Worm (Caenorhabditis elegans): ENCODE measurements around the gene srx-21.

- TF ChIP-seq med-1 (GFP tag; optimal IDR thresholded peaks at IDR 0.05; ENCODE audit: insufficient read depth) (no peak), flt-1 (GFP tag; IDR thresholded peaks at IDR 0.05) (peak; percentile 51; the same call in 1 of the 2 replicates), klf-2 (GFP tag; conservative IDR thresholded peaks at IDR 0.05) (no peak), cog-1 (tag; optimal IDR thresholded peaks at IDR 0.05) (no peak), ref-1 (GFP tag; conservative IDR thresholded peaks at IDR 0.05) (no peak), tab-1 (GFP tag; IDR thresholded peaks at IDR 0.05) (no peak), ztf-23 (GFP tag; IDR thresholded peaks at IDR 0.05) (no peak), T22C8.4 (GFP tag; IDR thresholded peaks at IDR 0.05) (no peak)
Measured at ce11 chrV:723895-724352, 47.1 kb downstream of the srx-21 start, which contains the start of gene fbxb-72.
